Worm (Caenorhabditis elegans): ENCODE measurements around the gene K11D12.11.

K11D12.11 gene

ce11 chrV:5064761-5065421 lies 25.5 kb upstream of the K11D12.11 start, which contains the start of gene mlk-1 (continued):
- TF ChIP-seq chd-7 (tag; optimal IDR thresholded peaks at IDR 0.05) (no peak), die-1 (tag; optimal IDR thresholded peaks at IDR 0.05) (no peak), ceh-100 (GFP tag; IDR thresholded peaks at IDR 0.05) (no peak), F37B4.10 (GFP tag; IDR thresholded peaks at IDR 0.05) (no peak), lir-1 (GFP tag; conservative IDR thresholded peaks at IDR 0.05) (no peak), madf-8 (GFP tag; conservative IDR thresholded peaks at IDR 0.05) (no peak), hsf-1 (GFP tag; IDR thresholded peaks at IDR 0.05) (peak; percentile 46; the same call in 1 of the 2 replicates), akir-1 (GFP tag; optimal IDR thresholded peaks at IDR 0.05) (no peak), him-1 (tag; optimal IDR thresholded peaks at IDR 0.05) (no peak), B0019.2 (GFP tag; conservative IDR thresholded peaks at IDR 0.05) (no peak), ceh-27 (GFP tag; optimal IDR thresholded peaks at IDR 0.05) (peak; percentile 47), rec-8 (tag; optimal IDR thresholded peaks at IDR 0.05) (no peak), sdz-38 (tag; optimal IDR thresholded peaks at IDR 0.05) (no peak), B0035.1 (tag; optimal IDR thresholded peaks at IDR 0.05) (no peak), lin-35 (GFP tag; optimal IDR thresholded peaks at IDR 0.05) (peak in 1 of 3 experiments; percentile 24), F10E7.11 (tag; optimal IDR thresholded peaks at IDR 0.05) (no peak), C17E4.6 (GFP tag; IDR thresholded peaks at IDR 0.05) (no peak), nhr-90 (tag; optimal IDR thresholded peaks at IDR 0.05) (no peak), athp-1 (tag; optimal IDR thresholded peaks at IDR 0.05) (no peak), ekl-4 (GFP tag; IDR thresholded peaks at IDR 0.05) (no peak), dox-1 (GFP tag; IDR thresholded peaks at IDR 0.05) (no peak), K12H6.12 (tag; optimal IDR thresholded peaks at IDR 0.05) (peak; percentile 65), ets-4 (GFP tag; optimal IDR thresholded peaks at IDR 0.05) (no peak), ztf-28 (GFP tag; IDR thresholded peaks at IDR 0.05) (no peak), C06A6.2 (GFP tag; conservative IDR thresholded peaks at IDR 0.05) (no peak), B0336.3 (GFP tag; IDR thresholded peaks at IDR 0.05) (peak; percentile 73; the same call in 1 of the 2 replicates), F57A8.1 (GFP tag; optimal IDR thresholded peaks at IDR 0.05) (no peak), tbx-9 (tag; optimal IDR thresholded peaks at IDR 0.05; ENCODE audit: borderline replicate concordance) (no peak), attf-6 (GFP tag; IDR thresholded peaks at IDR 0.05) (no peak), somi-1 (GFP tag; optimal IDR thresholded peaks at IDR 0.05) (peak; percentile 39), ama-1 (optimal IDR thresholded peaks at IDR 0.05) (peak; percentile 52), ama-1 (GFP tag; optimal IDR thresholded peaks at IDR 0.05) (no peak), ceh-40 (GFP tag; IDR thresholded peaks at IDR 0.05) (no peak), T26A5.8 (tag; optimal IDR thresholded peaks at IDR 0.05) (no peak), Y95B8A.8 (GFP tag; IDR thresholded peaks at IDR 0.05) (no peak), madf-3 (GFP tag; IDR thresholded peaks at IDR 0.05) (no peak), xnd-1 (tag; optimal IDR thresholded peaks at IDR 0.05) (no peak), F52B5.7 (tag; optimal IDR thresholded peaks at IDR 0.05) (no peak), bed-2 (GFP tag; IDR thresholded peaks at IDR 0.05) (no peak), fkh-3 (tag; optimal IDR thresholded peaks at IDR 0.05) (no peak), snpc-1.1 (tag; optimal IDR thresholded peaks at IDR 0.05; ENCODE audit: insufficient read depth) (no peak), cebp-1 (GFP tag; IDR thresholded peaks at IDR 0.05) (no peak), cebp-1 (tag; optimal IDR thresholded peaks at IDR 0.05) (peak; percentile 64), ztf-18 (tag; optimal IDR thresholded peaks at IDR 0.05) (peak; percentile 22), F49E8.2 (tag; optimal IDR thresholded peaks at IDR 0.05; ENCODE audit: insufficient read depth) (no peak), Y53G8AR.9 (GFP tag; conservative IDR thresholded peaks at IDR 0.05) (no peak), attf-5 (GFP tag; optimal IDR thresholded peaks at IDR 0.05) (peak; percentile 49), F55B11.4 (tag; optimal IDR thresholded peaks at IDR 0.05; ENCODE audit: borderline replicate concordance, insufficient read depth) (no peak), nhr-80 (tag; optimal IDR thresholded peaks at IDR 0.05) (peak; percentile 43)

Data from whole organism, young adult.